Worm (Caenorhabditis elegans): ENCODE measurements around the gene R01E6.2.

DNA sequence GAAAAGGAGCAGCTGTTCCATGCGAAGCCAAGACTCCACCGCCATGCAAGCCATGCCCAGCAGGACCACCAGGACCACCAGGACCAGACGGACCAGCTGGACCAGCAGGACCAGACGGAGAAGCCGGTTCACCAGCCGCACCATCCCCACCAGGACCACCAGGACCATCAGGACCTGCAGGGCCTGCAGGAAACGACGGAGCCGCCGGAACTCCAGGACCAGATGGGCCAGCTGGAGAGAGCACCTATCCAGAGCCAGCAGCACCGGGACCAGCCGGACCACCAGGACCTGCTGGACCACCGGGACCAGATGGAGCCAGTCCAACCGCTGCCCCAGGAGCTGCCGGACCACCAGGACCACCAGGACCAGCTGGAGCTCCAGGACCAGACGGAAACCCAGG is 25.6 kb upstream of the R01E6.2 start:
- TF ChIP-seq che-1 (tag; optimal IDR thresholded peaks at IDR 0.05) (no peak), nhr-11 (tag; optimal IDR thresholded peaks at IDR 0.05) (no peak), ref-2 (tag; optimal IDR thresholded peaks at IDR 0.05) (no peak), ama-1 (optimal IDR thresholded peaks at IDR 0.05) (no peak)
